Worm (Caenorhabditis elegans) whole organism, young adult: ENCODE results near the gene pho-11.
A peak's percentile ranks its signal among the peaks of the same experiment; 100 is the strongest.

ENCODE experiments used
- B0035.1 ChIP-seq: sonication (generic microtip); optimal IDR thresholded peaks from 2 replicates; lab custom pipeline; 2016; ENCODE audit warnings: missing genetic modification characterization, mild to moderate bottlenecking, missing compliant biosample characterization, missing genotype, missing genetic modification reagents
- C06A6.2 ChIP-seq: fragments of 200-800 bp; sonication (Bioruptor generic); conservative IDR thresholded peaks from 2 replicates; pipeline ENCODE4 v1.3.6; 2022; ENCODE audit warnings: missing genetic modification characterization, missing compliant biosample characterization
- F10E7.11 ChIP-seq: sonication (generic microtip); optimal IDR thresholded peaks from 2 replicates; lab custom pipeline; 2017; ENCODE audit warnings: mild to moderate bottlenecking, missing genetic modification characterization, moderate library complexity, missing compliant biosample characterization
- F23B12.7 ChIP-seq: sonication (generic microtip); optimal IDR thresholded peaks from 2 replicates; lab custom pipeline; 2017; ENCODE audit warnings: missing genetic modification characterization, mild to moderate bottlenecking, missing compliant biosample characterization, antibody characterized with exemption, moderate library complexity; ENCODE audit not compliant: insufficient read depth
- F37B4.10 ChIP-seq: fragments of 200-800 bp; sonication (Bioruptor generic); IDR thresholded peaks from 2 replicates; pipeline ENCODE4 v1.3.6; 2022; ENCODE audit warnings: missing genetic modification characterization, missing compliant biosample characterization
- F39B2.1 ChIP-seq: fragments of 200-800 bp; sonication (Bioruptor generic); IDR thresholded peaks from 2 replicates; pipeline ENCODE4 v1.3.6; 2022; ENCODE audit warnings: missing genetic modification reagents, missing genetic modification characterization, missing compliant biosample characterization
- F57A8.1 ChIP-seq: fragments of 200-800 bp; sonication (Bioruptor generic); optimal IDR thresholded peaks from 2 replicates; lab custom pipeline; 2018; ENCODE audit warnings: mild to moderate bottlenecking, missing genetic modification characterization, moderate library complexity, missing compliant biosample characterization
- F57C9.4 ChIP-seq: sonication (generic microtip); optimal IDR thresholded peaks from 2 replicates; lab custom pipeline; 2017; ENCODE audit warnings: mild to moderate bottlenecking, missing genetic modification characterization, missing compliant biosample characterization
- T07F8.4 ChIP-seq: sonication (generic microtip); optimal IDR thresholded peaks from 2 replicates; lab custom pipeline; 2016; ENCODE audit warnings: mild to moderate bottlenecking, missing genetic modification characterization, moderate library complexity, missing compliant biosample characterization
- T26A5.8 ChIP-seq: sonication (generic microtip); optimal IDR thresholded peaks from 2 replicates; lab custom pipeline; 2016; ENCODE audit warnings: missing genetic modification characterization, missing compliant biosample characterization
- Y53F4B.3 ChIP-seq: fragments of 200-800 bp; sonication (Bioruptor generic); IDR thresholded peaks from 2 replicates; pipeline ENCODE4 v1.3.6; 2022; ENCODE audit warnings: missing genetic modification reagents, missing genetic modification characterization, missing compliant biosample characterization
- Y56A3A.18 ChIP-seq: fragments of 200-800 bp; sonication (Bioruptor generic); IDR thresholded peaks from 2 replicates; pipeline ENCODE4 v1.3.6; 2022; ENCODE audit warnings: missing genetic modification reagents, missing genetic modification characterization, missing compliant biosample characterization
- Y79H2A.3 ChIP-seq: fragments of 200-800 bp; sonication (Bioruptor generic); conservative IDR thresholded peaks from 2 replicates; pipeline ENCODE4 v1.3.6; 2022; ENCODE audit warnings: missing genetic modification reagents, missing genetic modification characterization, missing compliant biosample characterization
- aptf-2 ChIP-seq: fragments of 200-800 bp; sonication (Bioruptor generic); conservative IDR thresholded peaks from 2 replicates; pipeline ENCODE4 v1.3.6; 2022; ENCODE audit warnings: missing genetic modification reagents, missing genetic modification characterization, missing compliant biosample characterization
- aptf-3 ChIP-seq: fragments of 200-800 bp; sonication (Bioruptor generic); IDR thresholded peaks from 2 replicates; pipeline ENCODE4 v1.3.6; 2022; ENCODE audit warnings: missing genetic modification characterization, missing compliant biosample characterization
- athp-1 ChIP-seq: sonication (generic microtip); optimal IDR thresholded peaks from 2 replicates; lab custom pipeline; 2017; ENCODE audit warnings: mild to moderate bottlenecking, missing genetic modification characterization, missing compliant biosample characterization
- cebp-2 ChIP-seq: fragments of 200-800 bp; sonication (Bioruptor generic); IDR thresholded peaks from 2 replicates; pipeline ENCODE4 v1.3.6; 2022; ENCODE audit warnings: missing genetic modification characterization, missing compliant biosample characterization
- ceh-100 ChIP-seq: fragments of 200-800 bp; sonication (Bioruptor generic); IDR thresholded peaks from 2 replicates; pipeline ENCODE4 v1.3.6; 2022; ENCODE audit warnings: missing genetic modification reagents, missing genetic modification characterization, missing compliant biosample characterization
- ceh-27 ChIP-seq: fragments of 200-800 bp; sonication (Bioruptor generic); optimal IDR thresholded peaks from 2 replicates; lab custom pipeline; 2018; ENCODE audit warnings: mild to moderate bottlenecking, missing genetic modification characterization, moderate library complexity, missing compliant biosample characterization
- ceh-40 ChIP-seq: fragments of 200-800 bp; sonication (Bioruptor generic); IDR thresholded peaks from 2 replicates; pipeline ENCODE4 v1.3.6; 2022; ENCODE audit warnings: missing genetic modification characterization, missing compliant biosample characterization
- ceh-58 ChIP-seq: fragments of 200-800 bp; sonication (Bioruptor generic); IDR thresholded peaks from 2 replicates; pipeline ENCODE4 v1.3.6; 2022; ENCODE audit warnings: missing genetic modification characterization, missing compliant biosample characterization
- ceh-79 ChIP-seq: sonication (generic microtip); optimal IDR thresholded peaks from 2 replicates; lab custom pipeline; 2017; ENCODE audit warnings: mild to moderate bottlenecking, missing genetic modification characterization, missing compliant biosample characterization
- ceh-91 ChIP-seq: fragments of 200-800 bp; sonication (Bioruptor generic); IDR thresholded peaks from 2 replicates; pipeline ENCODE4 v1.3.6; 2022; ENCODE audit warnings: missing genetic modification reagents, missing genetic modification characterization, missing compliant biosample characterization
- chd-7 ChIP-seq: sonication (generic microtip); optimal IDR thresholded peaks from 2 replicates; lab custom pipeline; 2016; ENCODE audit warnings: mild to moderate bottlenecking, missing genetic modification characterization, moderate library complexity, missing compliant biosample characterization
- ekl-4 ChIP-seq: fragments of 200-800 bp; sonication (Bioruptor generic); IDR thresholded peaks from 2 replicates; pipeline ENCODE4 v1.3.6; 2022; ENCODE audit warnings: missing genetic modification reagents, missing genetic modification characterization, missing compliant biosample characterization
- hlh-12 ChIP-seq: sonication (generic microtip); optimal IDR thresholded peaks from 2 replicates; lab custom pipeline; 2016; ENCODE audit warnings: missing genetic modification characterization, missing compliant biosample characterization
- hmg-1.2 ChIP-seq: fragments of 200-800 bp; sonication (Bioruptor generic); IDR thresholded peaks from 2 replicates; pipeline ENCODE4 v1.3.6; 2022; ENCODE audit warnings: missing genetic modification reagents, missing genetic modification characterization, missing compliant biosample characterization
- hrde-1 ChIP-seq: sonication (generic microtip); optimal IDR thresholded peaks from 2 replicates; lab custom pipeline; 2016; ENCODE audit warnings: missing genetic modification characterization, mild to moderate bottlenecking, missing compliant biosample characterization, moderate library complexity, missing genotype, missing genetic modification reagents, borderline replicate concordance
- lin-35 ChIP-seq, 3 experiments: fragments of 150-350 bp in 2 of 3; sonication (generic microtip) in 1 of 3; optimal IDR thresholded peaks; 2 replicates each; lab custom pipeline; 2014 to 2018; ENCODE audit warnings: missing biosample characterization in 3 of 3, missing genetic modification characterization in 3 of 3, missing genetic modification reagents in 3 of 3
- lir-1 ChIP-seq: fragments of 200-800 bp; sonication (Bioruptor generic); conservative IDR thresholded peaks from 2 replicates; pipeline ENCODE4 v1.3.6; 2022; ENCODE audit warnings: missing genetic modification reagents, missing genetic modification characterization, missing compliant biosample characterization
- lsl-1 ChIP-seq: fragments of 200-800 bp; sonication (Bioruptor generic); optimal IDR thresholded peaks from 2 replicates; lab custom pipeline; 2018; ENCODE audit warnings: mild to moderate bottlenecking, missing genetic modification characterization, moderate library complexity, missing compliant biosample characterization
- lsy-27 ChIP-seq: sonication (generic microtip); optimal IDR thresholded peaks from 2 replicates; lab custom pipeline; 2017; ENCODE audit warnings: missing genetic modification characterization, mild to moderate bottlenecking, missing compliant biosample characterization, antibody characterized with exemption, missing genotype, borderline replicate concordance; ENCODE audit not compliant: insufficient read depth
- madf-10 ChIP-seq: sonication (generic microtip); optimal IDR thresholded peaks from 2 replicates; lab custom pipeline; 2016; ENCODE audit warnings: mild to moderate bottlenecking, missing genetic modification characterization, missing compliant biosample characterization
- madf-6 ChIP-seq: fragments of 200-800 bp; sonication (Bioruptor generic); IDR thresholded peaks from 2 replicates; pipeline ENCODE4 v1.3.6; 2022; ENCODE audit warnings: missing genetic modification reagents, missing genetic modification characterization, missing compliant biosample characterization
- mel-28 ChIP-seq: sonication (generic microtip); optimal IDR thresholded peaks from 2 replicates; lab custom pipeline; 2016; ENCODE audit warnings: borderline replicate concordance, mild to moderate bottlenecking, missing genetic modification characterization, missing compliant biosample characterization
- mes-4 ChIP-seq: sonication (generic microtip); optimal IDR thresholded peaks from 2 replicates; lab custom pipeline; 2016; ENCODE audit warnings: missing genotype, missing genetic modification characterization, missing compliant biosample characterization
- nfyb-1 ChIP-seq: fragments of 200-800 bp; sonication (Bioruptor generic); IDR thresholded peaks from 2 replicates; pipeline ENCODE4 v1.3.6; 2022; ENCODE audit warnings: missing genetic modification reagents, missing genetic modification characterization, missing compliant biosample characterization
- nhr-120 ChIP-seq: fragments of 200-800 bp; sonication (Bioruptor generic); IDR thresholded peaks from 2 replicates; pipeline ENCODE4 v1.3.6; 2022; ENCODE audit warnings: missing genetic modification characterization, missing compliant biosample characterization
- pbrm-1 ChIP-seq: fragments of 200-800 bp; sonication (Bioruptor generic); IDR thresholded peaks from 2 replicates; pipeline ENCODE4 v1.3.6; 2022; ENCODE audit warnings: missing genetic modification reagents, missing genetic modification characterization, missing compliant biosample characterization
- rcor-1 ChIP-seq: fragments of 200-800 bp; sonication (Bioruptor generic); IDR thresholded peaks from 2 replicates; pipeline ENCODE4 v1.3.6; 2022; ENCODE audit warnings: missing genetic modification reagents, missing genetic modification characterization, missing compliant biosample characterization
- sdz-38 ChIP-seq: sonication (generic microtip); optimal IDR thresholded peaks from 2 replicates; lab custom pipeline; 2016; ENCODE audit warnings: missing genotype, missing genetic modification characterization, missing compliant biosample characterization
- snpc-1.1 ChIP-seq: sonication (generic microtip); optimal IDR thresholded peaks from 2 replicates; lab custom pipeline; 2017; ENCODE audit warnings: missing genetic modification characterization, mild to moderate bottlenecking, missing compliant biosample characterization, antibody characterized with exemption, moderate library complexity, missing genotype, missing genetic modification reagents; ENCODE audit not compliant: insufficient read depth
- xnd-1 ChIP-seq: sonication (generic microtip); optimal IDR thresholded peaks from 2 replicates; lab custom pipeline; 2016; ENCODE audit warnings: missing genotype, missing genetic modification reagents, missing genetic modification characterization, missing compliant biosample characterization
- zim-3 ChIP-seq: sonication (generic microtip); optimal IDR thresholded peaks from 2 replicates; lab custom pipeline; 2017; ENCODE audit warnings: mild to moderate bottlenecking, missing genetic modification characterization, moderate library complexity, missing compliant biosample characterization
- ztf-18 ChIP-seq: sonication (generic microtip); optimal IDR thresholded peaks from 2 replicates; lab custom pipeline; 2016; ENCODE audit warnings: missing genotype, mild to moderate bottlenecking, missing genetic modification characterization, missing compliant biosample characterization
- ztf-22 ChIP-seq: fragments of 200-800 bp; sonication (Bioruptor generic); optimal IDR thresholded peaks from 2 replicates; lab custom pipeline; 2018; ENCODE audit warnings: mild to moderate bottlenecking, missing genetic modification characterization, moderate library complexity, missing compliant biosample characterization
- ztf-25 ChIP-seq: fragments of 200-800 bp; sonication (Bioruptor generic); IDR thresholded peaks from 2 replicates; pipeline ENCODE4 v1.3.6; 2022; ENCODE audit warnings: missing genetic modification reagents, missing genetic modification characterization, missing compliant biosample characterization
- ztf-28 ChIP-seq: fragments of 200-800 bp; sonication (Bioruptor generic); IDR thresholded peaks from 2 replicates; pipeline ENCODE4 v1.3.6; 2022; ENCODE audit warnings: missing genetic modification reagents, missing genetic modification characterization, missing compliant biosample characterization

The pho-11 gene

ce11 chrII:9938877-9939276 is 7.2 kb downstream of the pho-11 start, which contains the start of the genes C05C10.7 and C05C10.5 (continued):
- TF ChIP-seq Y56A3A.18 (GFP tag; lab: Robert Waterston, UW) (no peak), ceh-79 (tag; lab: Kevin White, UChicago) (no peak), ztf-28 (GFP tag; lab: Robert Waterston, UW) (no peak), C06A6.2 (GFP tag; lab: Robert Waterston, UW) (no peak), lsy-27 (tag; lab: Kevin White, UChicago) (no peak), lin-35 (GFP tag; optimal IDR thresholded peaks at IDR 0.05; lab: Kevin White, UChicago) (peak in 1 of 3 experiments; percentile 57), aptf-3 (GFP tag; lab: Robert Waterston, UW) (no peak), mes-4 (no peak), xnd-1 (tag; lab: Kevin White, UChicago) (peak; percentile 86), ekl-4 (peak; percentile 78), athp-1 (tag; lab: Kevin White, UChicago) (peak; percentile 69), mel-28 (tag; lab: Kevin White, UChicago) (no peak), ztf-22 (GFP tag; lab: Kevin White, UChicago) (no peak), T07F8.4 (tag; lab: Kevin White, UChicago) (no peak), nhr-120 (no peak), madf-10 (tag; lab: Kevin White, UChicago) (no peak), F23B12.7 (tag; lab: Kevin White, UChicago) (no peak), ztf-25 (no peak), F39B2.1 (no peak), ztf-18 (tag; lab: Kevin White, UChicago) (no peak), ceh-58 (no peak), Y79H2A.3 (no peak), hrde-1 (tag; lab: Kevin White, UChicago) (no peak), lsl-1 (GFP tag; lab: Kevin White, UChicago) (peak; percentile 78), sdz-38 (tag; lab: Kevin White, UChicago) (no peak), F57C9.4 (tag; lab: Kevin White, UChicago) (no peak), zim-3 (tag; lab: Kevin White, UChicago) (no peak), snpc-1.1 (tag; lab: Kevin White, UChicago) (no peak), hlh-12 (no peak), F37B4.10 (GFP tag; lab: Robert Waterston, UW) (no peak), cebp-2 (no peak), rcor-1 (GFP tag; lab: Robert Waterston, UW) (peak; percentile 46; the same call in 1 of the 2 replicates)
- TF ChIP-seq, all 124 proteins: peak for 31

- TF ChIP-seq ceh-91 (GFP tag; lab: Robert Waterston, UW) = peak; percentile 19; the same call in 1 of the 2 replicates
- TF ChIP-seq ztf-18 (tag; lab: Kevin White, UChicago) = peak; percentile 41
- no peak for TF ChIP-seq hlh-12
- no peak for TF ChIP-seq ceh-40 (GFP tag; lab: Robert Waterston, UW)
- no peak for TF ChIP-seq F57A8.1
- peak; percentile 58 for TF ChIP-seq B0035.1 (tag; lab: Kevin White, UChicago)
- peak; percentile 75 for TF ChIP-seq madf-6 (GFP tag; lab: Robert Waterston, UW)
- no peak for TF ChIP-seq Y53F4B.3 (GFP tag; lab: Robert Waterston, UW)
- peak; percentile 54; the same call in 1 of the 2 replicates for TF ChIP-seq pbrm-1 (GFP tag; lab: Robert Waterston, UW)
- peak; percentile 90 for TF ChIP-seq ceh-27 (GFP tag; lab: Kevin White, UChicago)
- TF ChIP-seq ztf-22 (GFP tag; lab: Kevin White, UChicago) = no peak
- peak; percentile 25 for TF ChIP-seq F10E7.11 (tag; lab: Kevin White, UChicago)
- TF ChIP-seq ceh-100 (GFP tag; lab: Robert Waterston, UW) = peak; percentile 58
- 0 out of 2 replicates have a peak, but pooled peaks have one; percentile 30 for TF ChIP-seq lir-1
- TF ChIP-seq athp-1 (tag; lab: Kevin White, UChicago) = peak; percentile 64
- no peak for TF ChIP-seq chd-7 (tag; lab: Kevin White, UChicago)
- TF ChIP-seq hmg-1.2 (GFP tag; lab: Robert Waterston, UW) = peak; percentile 42
- no peak for TF ChIP-seq T26A5.8 (tag; lab: Kevin White, UChicago)
- TF ChIP-seq F37B4.10 (GFP tag; lab: Robert Waterston, UW) = no peak
- no peak for TF ChIP-seq lsy-27 (tag; lab: Kevin White, UChicago)
- TF ChIP-seq aptf-2 (GFP tag; lab: Robert Waterston, UW) = peak; percentile 69; the same call in 1 of the 2 replicates
- no peak for TF ChIP-seq sdz-38 (tag; lab: Kevin White, UChicago)
- no peak for TF ChIP-seq nfyb-1 (GFP tag; lab: Robert Waterston, UW)
Measured at ce11 chrII:9940430-9940829, 8.8 kb downstream of the pho-11 start, which contains the start of gene ufd-3. Gene ufd-3, plus strand, starts transcription at chrII:9940753.
